Worm (Caenorhabditis elegans) whole organism, L4 larva: ENCODE measurements around the gene cng-1.

Source experiments
- F10B5.3 ChIP-seq: sonication (generic microtip); optimal IDR thresholded peaks from 2 replicates; lab custom pipeline; 2016; ENCODE audit warnings: mild to moderate bottlenecking, missing genetic modification characterization, missing compliant biosample characterization
- aly-2 ChIP-seq: sonication (generic microtip); optimal IDR thresholded peaks from 2 replicates; lab custom pipeline; 2018; ENCODE audit warnings: missing biosample characterization, missing genetic modification characterization
- ama-1 ChIP-seq: fragments of 150-350 bp; optimal IDR thresholded peaks from 2 replicates; lab custom pipeline; 2014; ENCODE audit warnings: inconsistent platforms, mixed read lengths
- cey-2 ChIP-seq: sonication (generic microtip); optimal IDR thresholded peaks from 3 replicates; lab custom pipeline; 2017; ENCODE audit warnings: missing genetic modification characterization, mild to moderate bottlenecking, missing compliant biosample characterization, antibody characterized with exemption, borderline replicate concordance; ENCODE audit not compliant: insufficient read depth
- dve-1 ChIP-seq: sonication (generic microtip); optimal IDR thresholded peaks from 2 replicates; lab custom pipeline; 2017; ENCODE audit warnings: antibody characterized with exemption, mild to moderate bottlenecking, missing genetic modification characterization, missing compliant biosample characterization; ENCODE audit not compliant: insufficient read depth
- pqm-1 ChIP-seq: sonication (generic microtip); optimal IDR thresholded peaks from 2 replicates; lab custom pipeline; 2017; ENCODE audit warnings: missing biosample characterization, missing genetic modification characterization

DNA sequence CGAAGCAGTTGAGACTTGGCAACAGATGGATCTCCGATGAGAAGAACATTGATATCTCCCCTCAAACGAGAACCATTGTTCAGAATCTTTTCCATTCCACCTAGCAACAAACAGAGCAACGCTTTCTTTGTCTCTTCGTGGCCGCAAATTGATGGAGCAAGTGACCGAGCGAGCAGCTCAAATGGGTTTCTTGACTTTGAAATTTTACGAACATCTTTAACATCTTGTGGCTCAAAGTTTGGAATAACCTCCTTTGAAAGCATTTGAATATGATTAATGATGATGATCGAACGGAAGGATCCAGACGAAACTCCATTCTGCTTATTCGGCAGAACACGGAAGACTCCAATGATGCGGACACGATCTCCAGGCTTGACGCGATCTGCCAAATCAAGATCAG lies 27.1 kb upstream of the cng-1 start:
- TF ChIP-seq aly-2 (tag; lab: Kevin White, UChicago) (no peak), cey-2 (tag; lab: Kevin White, UChicago) (no peak), pqm-1 (no peak), dve-1 (tag; lab: Kevin White, UChicago) (no peak), ama-1 (lab: Kevin White, UChicago) (no peak), F10B5.3 (tag; lab: Kevin White, UChicago) (no peak)
